Fruit fly (Drosophila melanogaster) whole organism, embryonic: ENCODE data around the gene CG14971.

Source experiments
- CG31365 ChIP-seq: fragments of 200-800 bp; sonication (Bioruptor generic); optimal IDR thresholded peaks from 2 replicates; lab custom pipeline; 2018; ENCODE audit warnings: missing biosample characterization, mild to moderate bottlenecking, missing genetic modification characterization
- Spps ChIP-seq: fragments of 200-800 bp; sonication (Bioruptor generic); optimal IDR thresholded peaks from 2 replicates; lab custom pipeline; 2018; ENCODE audit warnings: missing biosample characterization, mild to moderate bottlenecking, missing genetic modification characterization

dm6 chr3L:3512567-3512966 is 41.5 kb upstream of the CG14971 start, which contains the start of gene ImpE2:
- TF ChIP-seq Spps (tag; lab: Kevin White, UChicago) (no peak), CG31365 (tag; lab: Kevin White, UChicago) (no peak)
